ENCODE assay signal across 1 fruit fly cellular context in the genomic region with DNA sequence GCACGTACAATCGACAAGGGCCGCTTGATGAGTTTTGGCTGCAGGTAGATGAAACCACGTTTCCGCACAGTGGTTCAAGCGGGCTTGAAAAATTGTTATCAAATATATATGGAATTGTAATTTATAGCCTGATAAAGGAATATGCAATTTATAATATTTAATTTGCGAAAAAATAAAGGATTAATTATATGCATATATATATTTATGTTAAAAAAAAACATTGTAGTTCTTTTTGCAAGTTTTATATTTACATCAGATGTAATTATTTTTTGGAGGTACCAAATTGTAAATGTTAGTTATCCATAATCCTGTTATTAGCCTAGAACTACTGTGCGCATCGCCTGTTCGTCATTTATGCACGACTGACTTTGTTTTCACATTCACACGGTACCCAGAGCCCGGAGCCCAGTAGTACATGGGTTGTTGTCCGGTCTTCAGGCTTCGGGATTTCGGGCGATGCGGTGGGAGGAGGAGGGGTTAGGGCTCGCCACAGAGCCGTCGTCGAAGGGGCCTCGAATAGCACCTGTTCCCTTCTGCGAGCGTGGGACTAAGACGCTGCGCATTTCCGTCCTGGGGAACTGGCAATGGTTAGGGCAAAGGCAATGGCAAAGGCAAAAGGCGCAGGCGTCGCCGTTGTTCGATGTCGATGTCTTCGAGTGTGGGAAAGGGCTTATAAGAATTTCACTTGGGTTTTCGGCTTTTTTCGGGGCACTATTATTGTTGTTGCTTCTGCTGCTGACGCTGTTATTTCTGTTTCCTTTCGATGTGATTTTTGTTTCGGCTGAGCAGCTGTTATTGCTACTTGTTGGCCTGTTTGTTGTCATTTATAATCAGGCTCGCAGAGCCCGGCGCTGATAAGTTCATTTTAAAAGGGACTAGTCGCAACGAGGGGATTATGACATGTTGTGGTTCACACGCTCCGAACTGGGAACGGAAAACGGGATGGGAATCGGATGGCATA.
A peak's percentile ranks its signal among the peaks of the same experiment; 100 is the strongest.
TF ChIP-seq lines count a peak whose summit lies in the region.

No protein-coding gene starts in this region.

TF ChIP-seq in whole organism, embryonic, 481 proteins besides CTCF, POLR2A, EP300 and RAD21 (continued from another document and continues in another):
- TF ChIP-seq ro (GFP tag; IDR thresholded peaks at IDR 0.05; lab: Robert Waterston, UW) (peak; percentile 39; the same call in 1 of the 2 replicates), knrl (GFP tag; IDR thresholded peaks at IDR 0.05; lab: Robert Waterston, UW; ENCODE audit: partially characterized antibody) (no peak), CG14050 (GFP tag; IDR thresholded peaks at IDR 0.05; lab: Robert Waterston, UW) (no peak; the same call in 2 of the 3 replicates), sima (GFP tag; optimal IDR thresholded peaks at IDR 0.05; lab: Kevin White, UChicago) (no peak), GATAe (GFP tag; conservative IDR thresholded peaks at IDR 0.05; lab: Robert Waterston, UW) (no peak), CG2712 (tag; optimal IDR thresholded peaks at IDR 0.05; lab: Kevin White, UChicago) (peak; percentile 97), Taf1 (GFP tag; IDR thresholded peaks at IDR 0.05; lab: Robert Waterston, UW) (no peak), inv (GFP tag; IDR thresholded peaks at IDR 0.05; lab: Robert Waterston, UW; ENCODE audit: partially characterized antibody) (no peak), Eip74EF (GFP tag; optimal IDR thresholded peaks at IDR 0.05; lab: Kevin White, UChicago) (peak in 1 of 2 experiments; percentile 73), CG16779 (GFP tag; IDR thresholded peaks at IDR 0.05; lab: Robert Waterston, UW) (0 out of 2 replicates have a peak, but pooled peaks have one; percentile 7), zen2 (GFP tag; IDR thresholded peaks at IDR 0.05; lab: Robert Waterston, UW; ENCODE audit: partially characterized antibody) (no peak), Nf-YC (tag; optimal IDR thresholded peaks at IDR 0.05; lab: Kevin White, UChicago) (no peak), Hr78 (GFP tag; optimal IDR thresholded peaks at IDR 0.05; lab: Kevin White, UChicago) (peak in 1 of 2 experiments; percentile 69), CG10462 (GFP tag; optimal IDR thresholded peaks at IDR 0.05; lab: Kevin White, UChicago) (peak; percentile 72), Sry-β (GFP tag; optimal IDR thresholded peaks at IDR 0.05; lab: Kevin White, UChicago) (no peak), CG6272 (GFP tag; IDR thresholded peaks at IDR 0.05; lab: Robert Waterston, UW) (no peak), h (optimal IDR thresholded peaks at IDR 0.05; lab: Kevin White, UChicago) (peak; percentile 38), NfI (GFP tag; optimal IDR thresholded peaks at IDR 0.05; lab: Kevin White, UChicago) (peak; percentile 22), nmo (GFP tag; optimal IDR thresholded peaks at IDR 0.05; lab: Kevin White, UChicago) (peak; percentile 94), Drgx (GFP tag; IDR thresholded peaks at IDR 0.05; lab: Robert Waterston, UW) (peak; percentile 28; the same call in 1 of the 2 replicates), fd64A (GFP tag; optimal IDR thresholded peaks at IDR 0.05; lab: Kevin White, UChicago) (no peak), Nf-YA (GFP tag; IDR thresholded peaks at IDR 0.05; lab: Robert Waterston, UW) (no peak), gcm (GFP tag; optimal IDR thresholded peaks at IDR 0.05; lab: Kevin White, UChicago) (peak; percentile 91), CG17328 (GFP tag; IDR thresholded peaks at IDR 0.05; lab: Robert Waterston, UW) (peak; percentile 82), Scr (GFP tag; IDR thresholded peaks at IDR 0.05; lab: Robert Waterston, UW; ENCODE audit: partially characterized antibody) (no peak), jing (GFP tag; optimal IDR thresholded peaks at IDR 0.05; lab: Kevin White, UChicago) (peak; percentile 34), Hr51 (GFP tag; optimal IDR thresholded peaks at IDR 0.05; lab: Kevin White, UChicago) (peak in 1 of 2 experiments; percentile 84), CG8290 (GFP tag; optimal IDR thresholded peaks at IDR 0.05; lab: Kevin White, UChicago) (peak; percentile 70), CG8290 (tag; optimal IDR thresholded peaks at IDR 0.05; lab: Kevin White, UChicago) (peak in 1 of 2 experiments; percentile 77), CG11398 (GFP tag; optimal IDR thresholded peaks at IDR 0.05; lab: Kevin White, UChicago) (no peak), Dip3 (GFP tag; optimal IDR thresholded peaks at IDR 0.05; lab: Kevin White, UChicago) (no peak), Dip2 (GFP tag; IDR thresholded peaks at IDR 0.05; lab: Robert Waterston, UW) (no peak), eve (GFP tag; optimal IDR thresholded peaks at IDR 0.05; lab: Kevin White, UChicago) (no peak), CG4730 (GFP tag; IDR thresholded peaks at IDR 0.05; lab: Robert Waterston, UW) (no peak; the same call in none of the 2 replicates), zfh1 (GFP tag; IDR thresholded peaks at IDR 0.05; lab: Robert Waterston, UW) (peak; percentile 67), Hr39 (optimal IDR thresholded peaks at IDR 0.05; lab: Kevin White, UChicago) (no peak), H15 (GFP tag; IDR thresholded peaks at IDR 0.05; lab: Robert Waterston, UW) (peak; percentile 34; the same call in 1 of the 3 replicates), Deaf1 (tag; optimal IDR thresholded peaks at IDR 0.05; lab: Kevin White, UChicago) (no peak), unpg (GFP tag; optimal IDR thresholded peaks at IDR 0.05; lab: Kevin White, UChicago) (peak; percentile 85), CG6765 (GFP tag; optimal IDR thresholded peaks at IDR 0.05; lab: Kevin White, UChicago) (no peak), Sry-δ (GFP tag; optimal IDR thresholded peaks at IDR 0.05; lab: Kevin White, UChicago) (no peak), ewg (GFP tag; optimal IDR thresholded peaks at IDR 0.05; lab: Kevin White, UChicago) (peak; percentile 36), CG10321 (GFP tag; IDR thresholded peaks at IDR 0.05; lab: Robert Waterston, UW) (peak; percentile 29; the same call in 1 of the 2 replicates), ftz-f1 (GFP tag; optimal IDR thresholded peaks at IDR 0.05; lab: Kevin White, UChicago) (no peak), Dll (GFP tag; IDR thresholded peaks at IDR 0.05; lab: Robert Waterston, UW; ENCODE audit: partially characterized antibody) (no peak), ara (GFP tag; IDR thresholded peaks at IDR 0.05; lab: Robert Waterston, UW) (peak; percentile 76; the same call in 1 of the 2 replicates), CG7987 (GFP tag; optimal IDR thresholded peaks at IDR 0.05; lab: Kevin White, UChicago) (no peak), CG17802 (tag; optimal IDR thresholded peaks at IDR 0.05; lab: Kevin White, UChicago) (peak; percentile 10), HLH4C (GFP tag; IDR thresholded peaks at IDR 0.05; lab: Robert Waterston, UW; ENCODE audit: partially characterized antibody) (no peak), CG7786 (GFP tag; optimal IDR thresholded peaks at IDR 0.05; lab: Kevin White, UChicago) (no peak), CG4404 (GFP tag; IDR thresholded peaks at IDR 0.05; lab: Robert Waterston, UW) (peak; percentile 94), NC2α (GFP tag; optimal IDR thresholded peaks at IDR 0.05; lab: Kevin White, UChicago) (no peak), fd102C (GFP tag; optimal IDR thresholded peaks at IDR 0.05; lab: Kevin White, UChicago) (peak; percentile 86), dpn (GFP tag; optimal IDR thresholded peaks at IDR 0.05; lab: Kevin White, UChicago) (peak in 1 of 2 experiments; percentile 63), gt (GFP tag; IDR thresholded peaks at IDR 0.05; lab: Robert Waterston, UW) (no peak), schlank (tag; optimal IDR thresholded peaks at IDR 0.05; lab: Kevin White, UChicago) (no peak), CG34422 (GFP tag; IDR thresholded peaks at IDR 0.05; lab: Robert Waterston, UW) (peak; percentile 43; the same call in 2 of the 3 replicates), CG7839 (tag; optimal IDR thresholded peaks at IDR 0.05; lab: Kevin White, UChicago) (peak; percentile 88), CG9609 (GFP tag; optimal IDR thresholded peaks at IDR 0.05; lab: Kevin White, UChicago) (no peak), CG13296 (GFP tag; optimal IDR thresholded peaks at IDR 0.05; lab: Kevin White, UChicago) (peak; percentile 32), YL-1 (GFP tag; optimal IDR thresholded peaks at IDR 0.05; lab: Kevin White, UChicago) (peak; percentile 45), abd-A (tag; optimal IDR thresholded peaks at IDR 0.05; lab: Kevin White, UChicago) (no peak), CG15696 (tag; optimal IDR thresholded peaks at IDR 0.05; lab: Kevin White, UChicago) (peak; percentile 99), hbn (GFP tag; IDR thresholded peaks at IDR 0.05; lab: Robert Waterston, UW; ENCODE audit: partially characterized antibody) (no peak), CG11560 (tag; IDR thresholded peaks at IDR 0.05; lab: Robert Waterston, UW) (no peak), stc (GFP tag; IDR thresholded peaks at IDR 0.05; lab: Robert Waterston, UW) (peak; percentile 76), lov (optimal IDR thresholded peaks at IDR 0.05; lab: Kevin White, UChicago) (no peak), lov (GFP tag; IDR thresholded peaks at IDR 0.05; lab: Robert Waterston, UW) (no peak), wek (GFP tag; optimal IDR thresholded peaks at IDR 0.05; lab: Kevin White, UChicago) (no peak), CG18262 (tag; optimal IDR thresholded peaks at IDR 0.05; lab: Kevin White, UChicago) (peak; percentile 98), Blimp-1 (GFP tag; optimal IDR thresholded peaks at IDR 0.05; lab: Kevin White, UChicago) (peak; percentile 80), tgo (GFP tag; IDR thresholded peaks at IDR 0.05; lab: Robert Waterston, UW) (peak; percentile 61; the same call in 2 of the 3 replicates), yki (optimal IDR thresholded peaks at IDR 0.05; lab: Kevin White, UChicago) (no peak), Meics (GFP tag; optimal IDR thresholded peaks at IDR 0.05; lab: Kevin White, UChicago) (peak; percentile 46), CG3726 (GFP tag; IDR thresholded peaks at IDR 0.05; lab: Robert Waterston, UW) (no peak; the same call in 2 of the 3 replicates), da (GFP tag; optimal IDR thresholded peaks at IDR 0.05; lab: Kevin White, UChicago) (peak; percentile 3), Lhr (GFP tag; optimal IDR thresholded peaks at IDR 0.05; lab: Kevin White, UChicago) (peak; percentile 79), CG10267 (tag; optimal IDR thresholded peaks at IDR 0.05; lab: Kevin White, UChicago) (peak; percentile 93), CG11247 (GFP tag; IDR thresholded peaks at IDR 0.05; lab: Robert Waterston, UW) (peak; percentile 6; the same call in 1 of the 2 replicates), Spps (tag; optimal IDR thresholded peaks at IDR 0.05; lab: Kevin White, UChicago) (peak; percentile 91), B-H2 (GFP tag; optimal IDR thresholded peaks at IDR 0.05; lab: Kevin White, UChicago) (no peak), CG2129 (GFP tag; IDR thresholded peaks at IDR 0.05; lab: Robert Waterston, UW; ENCODE audit: partially characterized antibody) (no peak), CG18764 (GFP tag; optimal IDR thresholded peaks at IDR 0.05; lab: Kevin White, UChicago) (peak; percentile 35), CG12104 (GFP tag; optimal IDR thresholded peaks at IDR 0.05; lab: Kevin White, UChicago) (peak; percentile 71), ab (GFP tag; optimal IDR thresholded peaks at IDR 0.05; lab: Kevin White, UChicago) (no peak), CG31388 (GFP tag; optimal IDR thresholded peaks at IDR 0.05; lab: Kevin White, UChicago) (peak; percentile 4), zfh2 (GFP tag; optimal IDR thresholded peaks at IDR 0.05; lab: Kevin White, UChicago) (no peak), lmd (GFP tag; IDR thresholded peaks at IDR 0.05; lab: Robert Waterston, UW) (peak; percentile 65; the same call in 1 of the 2 replicates), kah (GFP tag; optimal IDR thresholded peaks at IDR 0.05; lab: Kevin White, UChicago) (peak; percentile 36), pzg (GFP tag; optimal IDR thresholded peaks at IDR 0.05; lab: Kevin White, UChicago) (no peak), btn (GFP tag; optimal IDR thresholded peaks at IDR 0.05; lab: Kevin White, UChicago) (no peak), esg (GFP tag; conservative IDR thresholded peaks at IDR 0.05; lab: Robert Waterston, UW) (peak; percentile 58), emc (GFP tag; optimal IDR thresholded peaks at IDR 0.05; lab: Kevin White, UChicago) (no peak), BtbVII (GFP tag; optimal IDR thresholded peaks at IDR 0.05; lab: Kevin White, UChicago) (peak; percentile 23), dm (GFP tag; optimal IDR thresholded peaks at IDR 0.05; lab: Kevin White, UChicago) (no peak), CoRest (tag; optimal IDR thresholded peaks at IDR 0.05; lab: Kevin White, UChicago) (peak; percentile 92), CG31441 (GFP tag; IDR thresholded peaks at IDR 0.05; lab: Robert Waterston, UW) (peak; percentile 96), dmrt11E (tag; optimal IDR thresholded peaks at IDR 0.05; lab: Kevin White, UChicago) (peak; percentile 99), ranshi (GFP tag; IDR thresholded peaks at IDR 0.05; lab: Robert Waterston, UW) (peak; percentile 51; the same call in 1 of the 2 replicates), CG5245 (GFP tag; optimal IDR thresholded peaks at IDR 0.05; lab: Kevin White, UChicago) (peak; percentile 60), CG13624 (GFP tag; optimal IDR thresholded peaks at IDR 0.05; lab: Kevin White, UChicago) (no peak), nom (GFP tag; optimal IDR thresholded peaks at IDR 0.05; lab: Kevin White, UChicago) (peak; percentile 86), CG1647 (GFP tag; optimal IDR thresholded peaks at IDR 0.05; lab: Kevin White, UChicago) (no peak), Oaz (GFP tag; IDR thresholded peaks at IDR 0.05; lab: Robert Waterston, UW) (no peak), HLHmδ (GFP tag; optimal IDR thresholded peaks at IDR 0.05; lab: Kevin White, UChicago) (peak; percentile 93), mirr (GFP tag; optimal IDR thresholded peaks at IDR 0.05; lab: Kevin White, UChicago) (no peak), Atf3 (GFP tag; optimal IDR thresholded peaks at IDR 0.05; lab: Kevin White, UChicago) (no peak), HmgD (GFP tag; optimal IDR thresholded peaks at IDR 0.05; lab: Kevin White, UChicago) (no peak), CG9797 (GFP tag; optimal IDR thresholded peaks at IDR 0.05; lab: Kevin White, UChicago) (no peak), Vsx1 (GFP tag; optimal IDR thresholded peaks at IDR 0.05; lab: Kevin White, UChicago) (peak; percentile 77), peb (GFP tag; IDR thresholded peaks at IDR 0.05; lab: Robert Waterston, UW) (peak; percentile 43; the same call in 1 of the 2 replicates), Side (GFP tag; optimal IDR thresholded peaks at IDR 0.05; lab: Kevin White, UChicago) (no peak), psq (GFP tag; optimal IDR thresholded peaks at IDR 0.05; lab: Kevin White, UChicago) (peak; percentile 33), Dbx (GFP tag; IDR thresholded peaks at IDR 0.05; lab: Robert Waterston, UW) (no peak), Antp (GFP tag; optimal IDR thresholded peaks at IDR 0.05; lab: Kevin White, UChicago) (peak; percentile 20), gsb (GFP tag; IDR thresholded peaks at IDR 0.05; lab: Robert Waterston, UW) (no peak), onecut (GFP tag; IDR thresholded peaks at IDR 0.05; lab: Robert Waterston, UW) (peak; percentile 62), tin (GFP tag; optimal IDR thresholded peaks at IDR 0.05; lab: Kevin White, UChicago) (peak; percentile 70)
